Worm (Caenorhabditis elegans) whole organism, young adult: ENCODE results near the gene affl-2.

ENCODE experiments used
- B0019.2 ChIP-seq: fragments of 200-800 bp; sonication (Bioruptor generic); conservative IDR thresholded peaks from 2 replicates; pipeline ENCODE4 v1.3.6; 2022; ENCODE audit warnings: missing genetic modification reagents, missing genetic modification characterization, missing compliant biosample characterization
- B0035.1 ChIP-seq: sonication (generic microtip); optimal IDR thresholded peaks from 2 replicates; lab custom pipeline; 2016; ENCODE audit warnings: missing genetic modification characterization, mild to moderate bottlenecking, missing compliant biosample characterization, missing genotype, missing genetic modification reagents
- C06A6.2 ChIP-seq: fragments of 200-800 bp; sonication (Bioruptor generic); conservative IDR thresholded peaks from 2 replicates; pipeline ENCODE4 v1.3.6; 2022; ENCODE audit warnings: missing genetic modification characterization, missing compliant biosample characterization
- F33H1.4 ChIP-seq: fragments of 200-800 bp; sonication (Bioruptor generic); IDR thresholded peaks from 2 replicates; pipeline ENCODE4 v1.3.6; 2022; ENCODE audit warnings: missing genetic modification reagents, missing genetic modification characterization, missing compliant biosample characterization
- F37B4.10 ChIP-seq: fragments of 200-800 bp; sonication (Bioruptor generic); IDR thresholded peaks from 2 replicates; pipeline ENCODE4 v1.3.6; 2022; ENCODE audit warnings: missing genetic modification characterization, missing compliant biosample characterization
- F55B11.4 ChIP-seq: sonication (generic microtip); optimal IDR thresholded peaks from 2 replicates; lab custom pipeline; 2016; ENCODE audit warnings: missing compliant biosample characterization, missing genetic modification characterization, borderline replicate concordance; ENCODE audit not compliant: insufficient read depth
- K11D2.4 ChIP-seq: fragments of 200-800 bp; sonication (Bioruptor generic); IDR thresholded peaks from 2 replicates; pipeline ENCODE4 v1.3.6; 2022; ENCODE audit warnings: missing genetic modification reagents, missing genetic modification characterization, missing compliant biosample characterization
- T07F8.4 ChIP-seq: sonication (generic microtip); optimal IDR thresholded peaks from 2 replicates; lab custom pipeline; 2016; ENCODE audit warnings: mild to moderate bottlenecking, missing genetic modification characterization, moderate library complexity, missing compliant biosample characterization
- T26A5.8 ChIP-seq: sonication (generic microtip); optimal IDR thresholded peaks from 2 replicates; lab custom pipeline; 2016; ENCODE audit warnings: missing genetic modification characterization, missing compliant biosample characterization
- Y53F4B.3 ChIP-seq: fragments of 200-800 bp; sonication (Bioruptor generic); IDR thresholded peaks from 2 replicates; pipeline ENCODE4 v1.3.6; 2022; ENCODE audit warnings: missing genetic modification reagents, missing genetic modification characterization, missing compliant biosample characterization
- akir-1 ChIP-seq: fragments of 200-800 bp; sonication (Bioruptor generic); optimal IDR thresholded peaks from 2 replicates; lab custom pipeline; 2018; ENCODE audit warnings: mild to moderate bottlenecking, missing genetic modification characterization, moderate library complexity, missing compliant biosample characterization
- attf-3 ChIP-seq: fragments of 200-800 bp; sonication (Bioruptor generic); conservative IDR thresholded peaks from 2 replicates; pipeline ENCODE4 v1.3.6; 2022; ENCODE audit warnings: missing genetic modification reagents, missing genetic modification characterization, missing compliant biosample characterization
- bed-1 ChIP-seq: fragments of 200-800 bp; sonication (Bioruptor generic); IDR thresholded peaks from 2 replicates; pipeline ENCODE4 v1.3.6; 2022; ENCODE audit warnings: missing genetic modification reagents, missing genetic modification characterization, missing compliant biosample characterization
- bed-2 ChIP-seq: fragments of 200-800 bp; sonication (Bioruptor generic); IDR thresholded peaks from 2 replicates; pipeline ENCODE4 v1.3.6; 2022; ENCODE audit warnings: missing genetic modification reagents, missing genetic modification characterization, missing compliant biosample characterization
- cebp-2 ChIP-seq: fragments of 200-800 bp; sonication (Bioruptor generic); IDR thresholded peaks from 2 replicates; pipeline ENCODE4 v1.3.6; 2022; ENCODE audit warnings: missing genetic modification characterization, missing compliant biosample characterization
- ceh-40 ChIP-seq: fragments of 200-800 bp; sonication (Bioruptor generic); IDR thresholded peaks from 2 replicates; pipeline ENCODE4 v1.3.6; 2022; ENCODE audit warnings: missing genetic modification characterization, missing compliant biosample characterization
- ceh-79 ChIP-seq: sonication (generic microtip); optimal IDR thresholded peaks from 2 replicates; lab custom pipeline; 2017; ENCODE audit warnings: mild to moderate bottlenecking, missing genetic modification characterization, missing compliant biosample characterization
- ceh-91 ChIP-seq: fragments of 200-800 bp; sonication (Bioruptor generic); IDR thresholded peaks from 2 replicates; pipeline ENCODE4 v1.3.6; 2022; ENCODE audit warnings: missing genetic modification reagents, missing genetic modification characterization, missing compliant biosample characterization
- chd-7 ChIP-seq: sonication (generic microtip); optimal IDR thresholded peaks from 2 replicates; lab custom pipeline; 2016; ENCODE audit warnings: mild to moderate bottlenecking, missing genetic modification characterization, moderate library complexity, missing compliant biosample characterization
- die-1 ChIP-seq: sonication (generic microtip); optimal IDR thresholded peaks from 2 replicates; lab custom pipeline; 2016; ENCODE audit warnings: missing genotype, mild to moderate bottlenecking, missing genetic modification characterization, missing compliant biosample characterization
- dpl-1 ChIP-seq: fragments of 150-350 bp; optimal IDR thresholded peaks from 2 replicates; lab custom pipeline; 2014; ENCODE audit warnings: missing biosample characterization, missing genetic modification reagents, missing genetic modification characterization
- efl-1 ChIP-seq: fragments of 150-350 bp; optimal IDR thresholded peaks from 2 replicates; lab custom pipeline; 2014; ENCODE audit warnings: missing biosample characterization, missing genetic modification reagents, missing genetic modification characterization
- egl-18 ChIP-seq: fragments of 200-800 bp; sonication (Bioruptor generic); IDR thresholded peaks from 2 replicates; pipeline ENCODE4 v1.3.6; 2022; ENCODE audit warnings: missing genetic modification reagents, missing genetic modification characterization, missing compliant biosample characterization
- egl-44 ChIP-seq: fragments of 200-800 bp; sonication (Bioruptor generic); IDR thresholded peaks from 2 replicates; pipeline ENCODE4 v1.3.6; 2022; ENCODE audit warnings: missing genetic modification reagents, missing genetic modification characterization, missing compliant biosample characterization
- gei-17 ChIP-seq: fragments of 200-800 bp; sonication (Bioruptor generic); optimal IDR thresholded peaks from 2 replicates; lab custom pipeline; 2018; ENCODE audit warnings: mild to moderate bottlenecking, missing genetic modification characterization, missing compliant biosample characterization
- hmg-1.2 ChIP-seq: fragments of 200-800 bp; sonication (Bioruptor generic); IDR thresholded peaks from 2 replicates; pipeline ENCODE4 v1.3.6; 2022; ENCODE audit warnings: missing genetic modification reagents, missing genetic modification characterization, missing compliant biosample characterization
- lag-1 ChIP-seq: fragments of 200-800 bp; sonication (Bioruptor generic); IDR thresholded peaks from 2 replicates; pipeline ENCODE4 v1.3.6; 2022; ENCODE audit warnings: missing genetic modification reagents, missing genetic modification characterization, missing compliant biosample characterization
- let-526 ChIP-seq: fragments of 200-800 bp; sonication (Bioruptor generic); IDR thresholded peaks from 2 replicates; pipeline ENCODE4 v1.3.6; 2022; ENCODE audit warnings: missing genetic modification reagents, missing genetic modification characterization, missing compliant biosample characterization
- let-607 ChIP-seq, 2 experiments: fragments of 200-800 bp in 1 of 2; sonication (Bioruptor generic) in 1 of 2; sonication (generic microtip) in 1 of 2; optimal IDR thresholded peaks; 2 replicates each; lab custom pipeline; 2016 to 2018; ENCODE audit warnings: mild to moderate bottlenecking in 2 of 2, missing compliant biosample characterization in 2 of 2, missing genetic modification characterization in 2 of 2, moderate library complexity in 2 of 2, missing genotype in 1 of 2
- lin-35 ChIP-seq, 3 experiments: fragments of 150-350 bp in 2 of 3; sonication (generic microtip) in 1 of 3; optimal IDR thresholded peaks; 2 replicates each; lab custom pipeline; 2014 to 2018; ENCODE audit warnings: missing biosample characterization in 3 of 3, missing genetic modification characterization in 3 of 3, missing genetic modification reagents in 3 of 3
- lin-40 ChIP-seq: sonication (generic microtip); optimal IDR thresholded peaks from 2 replicates; lab custom pipeline; 2016; ENCODE audit warnings: missing genetic modification characterization, mild to moderate bottlenecking, missing compliant biosample characterization, missing genotype, missing genetic modification reagents
- lsl-1 ChIP-seq: fragments of 200-800 bp; sonication (Bioruptor generic); optimal IDR thresholded peaks from 2 replicates; lab custom pipeline; 2018; ENCODE audit warnings: mild to moderate bottlenecking, missing genetic modification characterization, moderate library complexity, missing compliant biosample characterization
- mcd-1 ChIP-seq: fragments of 200-800 bp; sonication (Bioruptor generic); IDR thresholded peaks from 2 replicates; pipeline ENCODE4 v1.3.6; 2022; ENCODE audit warnings: missing genetic modification reagents, missing genetic modification characterization, missing compliant biosample characterization
- nfya-2 ChIP-seq: fragments of 200-800 bp; sonication (Bioruptor generic); IDR thresholded peaks from 2 replicates; pipeline ENCODE4 v1.3.6; 2022; ENCODE audit warnings: missing genetic modification reagents, missing genetic modification characterization, missing compliant biosample characterization
- nhr-179 ChIP-seq: sonication (generic microtip); optimal IDR thresholded peaks from 2 replicates; lab custom pipeline; 2016; ENCODE audit warnings: mild to moderate bottlenecking, missing genetic modification characterization, missing compliant biosample characterization
- pha-4 ChIP-seq: fragments of 150-350 bp; sonication (generic microtip); optimal IDR thresholded peaks from 2 replicates; lab custom pipeline; 2014; ENCODE audit warnings: missing biosample characterization, missing genetic modification reagents, missing genetic modification characterization
- rcor-1 ChIP-seq: fragments of 200-800 bp; sonication (Bioruptor generic); IDR thresholded peaks from 2 replicates; pipeline ENCODE4 v1.3.6; 2022; ENCODE audit warnings: missing genetic modification reagents, missing genetic modification characterization, missing compliant biosample characterization
- sea-2 ChIP-seq: fragments of 200-800 bp; sonication (Bioruptor generic); IDR thresholded peaks from 2 replicates; pipeline ENCODE4 v1.3.6; 2022; ENCODE audit warnings: missing genetic modification characterization, missing compliant biosample characterization
- tlf-1 ChIP-seq: fragments of 200-800 bp; sonication (Bioruptor generic); optimal IDR thresholded peaks from 2 replicates; lab custom pipeline; 2018; ENCODE audit warnings: mild to moderate bottlenecking, missing genetic modification characterization, missing compliant biosample characterization

The affl-2 gene

DNA sequence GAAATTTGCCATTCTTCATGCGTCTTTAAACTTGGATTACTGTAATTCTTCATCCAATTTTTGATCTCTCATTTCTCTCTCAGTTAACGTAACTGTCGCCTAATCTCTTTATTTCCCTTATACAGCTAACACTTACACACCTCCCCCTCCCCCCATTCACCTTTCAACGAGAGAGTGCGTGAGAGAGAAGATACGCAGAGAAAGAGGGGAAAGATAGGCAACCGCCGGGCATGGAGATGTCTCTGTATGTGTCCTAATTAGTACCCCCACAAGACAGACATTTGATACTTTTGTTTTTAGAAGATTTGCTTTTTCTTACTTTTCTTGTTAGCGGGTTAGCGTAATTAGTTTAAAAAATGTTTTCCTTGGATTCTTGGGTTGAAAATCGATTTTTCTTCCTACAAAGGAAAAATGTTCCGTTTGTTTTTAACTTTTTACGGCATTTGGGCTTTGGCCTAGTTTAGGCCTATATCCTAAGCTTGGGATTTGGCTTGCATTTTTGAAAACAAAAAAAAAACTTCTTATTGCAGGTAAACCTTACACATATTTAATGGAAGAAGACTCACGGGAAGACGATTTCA lies at the start of gene affl-2:
TSS of gene affl-2 (plus strand) at position 531 of the 581 bp plus-strand sequence.
- TF ChIP-seq K11D2.4 (GFP tag; lab: Robert Waterston, UW) (0 out of 2 replicates have a peak, but pooled peaks have one; percentile 14), dpl-1 (GFP tag; lab: Kevin White, UChicago) (no peak), hmg-1.2 (peak; percentile 40; the same call in 1 of the 2 replicates)

DNA sequence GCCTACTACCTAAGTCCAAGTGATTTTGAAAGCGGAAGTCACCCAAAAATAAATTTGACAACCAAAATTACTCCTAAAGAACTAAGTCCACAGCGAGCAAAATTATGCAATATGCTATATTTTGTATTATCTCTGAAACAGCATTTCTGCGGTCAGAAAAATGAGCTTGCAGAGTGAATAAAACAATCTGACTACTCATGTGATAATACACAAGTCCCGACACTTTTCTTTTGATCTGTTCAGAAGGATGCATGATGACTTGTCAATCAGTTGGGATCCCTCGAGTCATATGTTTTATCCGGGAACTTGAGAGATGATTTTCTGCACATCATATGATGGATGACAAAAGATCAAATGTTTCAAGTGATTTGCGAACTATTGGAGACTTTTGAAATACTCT lies 49.6 kb upstream of the affl-2 start:
- TF ChIP-seq ceh-40 (no peak), die-1 (tag; lab: Kevin White, UChicago) (no peak), T07F8.4 (no peak), lin-35 (GFP tag; optimal IDR thresholded peaks at IDR 0.05; lab: Kevin White, UChicago) (no peak)

DNA sequence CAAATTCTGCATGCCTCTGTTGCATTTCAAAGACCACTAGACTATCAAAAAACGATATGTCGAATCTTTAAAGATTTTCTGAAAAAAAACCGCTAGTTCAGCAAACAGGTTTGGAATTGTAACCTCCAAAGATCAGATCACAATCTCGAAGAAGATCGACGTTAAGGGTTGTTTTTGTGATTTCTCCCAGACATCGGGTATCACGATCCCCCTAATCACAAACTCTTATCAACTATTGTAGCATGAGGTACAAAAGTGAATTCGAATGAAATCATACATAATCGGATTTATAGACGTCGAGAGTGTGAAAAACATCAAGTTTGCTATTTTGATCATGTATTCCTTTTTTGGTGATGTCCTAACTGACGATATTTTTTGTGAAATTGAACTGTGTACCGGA lies 33.8 kb upstream of the affl-2 start:
- no peak for TF ChIP-seq nhr-179 (tag; lab: Kevin White, UChicago)

DNA sequence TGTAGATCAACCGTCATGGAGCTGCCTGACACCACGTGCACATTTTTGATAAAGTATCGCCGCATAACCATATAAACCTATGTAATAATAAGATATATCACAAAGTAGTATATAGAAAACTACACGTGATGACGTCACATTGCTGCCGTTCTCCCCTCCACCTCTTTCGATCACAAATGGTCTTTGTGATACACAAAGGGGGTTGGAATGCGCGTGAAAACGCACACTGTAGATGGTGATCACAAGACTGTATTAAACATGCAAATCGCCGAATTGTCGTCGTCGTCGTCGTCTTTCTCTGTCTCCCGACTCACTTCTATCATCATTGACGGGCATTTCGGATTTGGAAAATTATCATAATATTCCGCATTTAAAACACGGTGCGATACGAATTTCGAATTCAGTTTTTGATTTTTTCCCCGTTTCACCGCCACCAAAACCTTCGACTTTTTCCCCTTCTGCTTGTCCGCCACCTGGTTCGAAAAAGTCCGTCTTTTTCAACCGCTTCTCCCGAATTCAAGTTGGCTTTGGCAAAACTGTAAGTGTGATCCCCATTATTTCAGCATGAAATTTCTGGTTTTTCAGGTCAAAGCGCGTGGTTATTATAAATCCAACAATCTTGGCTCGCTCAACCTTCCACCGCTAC lies 32.4 kb upstream of the affl-2 start, which contains the start of the genes Y55B1BL.1 and Y55B1BL.2:
TSS of gene Y55B1BL.1 (plus strand) at position 217 of the 646 bp plus-strand sequence.
TSS of gene Y55B1BL.2 (plus strand) at position 596 of the 646 bp plus-strand sequence.
- TF ChIP-seq ceh-79 (tag; lab: Kevin White, UChicago) (no peak), attf-3 (GFP tag; lab: Robert Waterston, UW) (no peak), F55B11.4 (tag; lab: Kevin White, UChicago) (no peak), B0035.1 (tag; lab: Kevin White, UChicago) (no peak), sea-2 (GFP tag; lab: Robert Waterston, UW) (no peak), let-607 (tag; optimal IDR thresholded peaks at IDR 0.05; lab: Kevin White, UChicago) (no peak), lsl-1 (GFP tag; lab: Kevin White, UChicago) (no peak), B0019.2 (GFP tag; lab: Robert Waterston, UW) (no peak), tlf-1 (GFP tag; lab: Kevin White, UChicago) (no peak), lin-40 (tag; lab: Kevin White, UChicago) (no peak), pha-4 (no peak), egl-18 (GFP tag; lab: Robert Waterston, UW) (no peak), akir-1 (GFP tag; lab: Kevin White, UChicago) (no peak), egl-44 (GFP tag; lab: Robert Waterston, UW) (no peak), dpl-1 (GFP tag; lab: Kevin White, UChicago) (no peak), mcd-1 (GFP tag; lab: Robert Waterston, UW) (no peak), T26A5.8 (tag; lab: Kevin White, UChicago) (no peak), efl-1 (GFP tag; lab: Kevin White, UChicago) (no peak), chd-7 (tag; lab: Kevin White, UChicago) (no peak), gei-17 (GFP tag; lab: Kevin White, UChicago) (no peak)

DNA sequence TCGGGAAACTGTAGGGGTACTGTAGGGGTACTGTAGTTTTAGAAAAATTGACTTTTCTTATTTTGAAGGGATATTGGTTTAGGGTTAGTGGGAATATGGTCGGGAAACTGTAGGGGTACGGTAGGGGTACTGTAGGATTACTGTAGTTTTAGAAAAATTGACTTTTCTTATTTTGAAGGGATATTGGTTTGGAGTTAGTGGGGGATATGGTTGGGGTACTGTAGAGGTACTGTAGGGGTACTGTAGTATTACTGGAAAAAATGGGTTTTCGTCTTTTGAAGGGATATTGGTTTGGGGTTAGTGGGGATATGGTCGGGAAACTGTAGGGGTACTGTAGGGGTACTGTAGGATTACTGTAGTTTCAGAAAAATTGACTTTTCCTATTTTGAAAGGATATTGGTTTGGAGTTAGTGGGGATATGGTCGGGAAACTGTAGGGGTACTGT lies 19.3 kb upstream of the affl-2 start:
- TF ChIP-seq bed-2 (peak; percentile 28; the same call in 1 of the 2 replicates), ceh-40 (0 out of 2 replicates have a peak, but pooled peaks have one; percentile 48), let-526 (GFP tag; lab: Robert Waterston, UW) (peak; percentile 12; the same call in 1 of the 2 replicates), bed-1 (GFP tag; lab: Robert Waterston, UW) (peak; percentile 78; the same call in 1 of the 2 replicates), cebp-2 (GFP tag; lab: Robert Waterston, UW) (0 out of 2 replicates have a peak, but pooled peaks have one; percentile 55), lag-1 (0 out of 2 replicates have a peak, but pooled peaks have one; percentile 61), C06A6.2 (GFP tag; lab: Robert Waterston, UW) (0 out of 2 replicates have a peak, but pooled peaks have one; percentile 31), attf-3 (GFP tag; lab: Robert Waterston, UW) (peak; percentile 73), F37B4.10 (peak; percentile 96), Y53F4B.3 (GFP tag; lab: Robert Waterston, UW) (peak; percentile 57; the same call in 1 of the 2 replicates), ceh-91 (GFP tag; lab: Robert Waterston, UW) (peak; percentile 38; the same call in 1 of the 2 replicates), F33H1.4 (peak; percentile 46), nfya-2 (GFP tag; lab: Robert Waterston, UW) (0 out of 2 replicates have a peak, but pooled peaks have one; percentile 48), rcor-1 (GFP tag; lab: Robert Waterston, UW) (0 out of 2 replicates have a peak, but pooled peaks have one; percentile 39)
